Fruit fly (Drosophila melanogaster) whole organism, embryonic: ENCODE data around the gene Snx21.

ENCODE experiments used
- CG11398 ChIP-seq: fragments of 200-800 bp; sonication (Bioruptor generic); optimal IDR thresholded peaks from 2 replicates; lab custom pipeline; 2016; ENCODE audit warnings: missing biosample characterization, missing genetic modification characterization
- CG30431 ChIP-seq: fragments of 200-800 bp; sonication (Bioruptor generic); optimal IDR thresholded peaks from 2 replicates; lab custom pipeline; 2017; ENCODE audit warnings: missing biosample characterization, missing genetic modification characterization
- CG4328 ChIP-seq: fragments of 200-800 bp; sonication (Bioruptor generic); optimal IDR thresholded peaks from 3 replicates; lab custom pipeline; 2017; ENCODE audit warnings: missing biosample characterization, missing genetic modification reagents, missing genetic modification characterization
- CG8388 ChIP-seq: fragments of 200-800 bp; sonication (Bioruptor generic); optimal IDR thresholded peaks from 2 replicates; lab custom pipeline; 2019; ENCODE audit warnings: missing biosample characterization, mild to moderate bottlenecking, missing genetic modification characterization, moderate library complexity
- CHES-1-like ChIP-seq: fragments of 200-800 bp; sonication (Bioruptor generic); optimal IDR thresholded peaks from 2 replicates; lab custom pipeline; 2016; ENCODE audit warnings: missing biosample characterization, missing genetic modification characterization
- YL-1 ChIP-seq: fragments of 200-800 bp; sonication (Bioruptor generic); optimal IDR thresholded peaks from 3 replicates; lab custom pipeline; 2017; ENCODE audit warnings: missing biosample characterization, mild to moderate bottlenecking, missing genetic modification characterization
- al ChIP-seq: fragments of 200-800 bp; sonication (Bioruptor generic); IDR thresholded peaks from 2 replicates; pipeline ENCODE4 v1.3.6; 2022; ENCODE audit warnings: missing biosample characterization, missing genetic modification characterization
- bigmax ChIP-seq: fragments of 200-800 bp; sonication (Bioruptor generic); optimal IDR thresholded peaks from 2 replicates; lab custom pipeline; 2018; ENCODE audit warnings: missing biosample characterization, mild to moderate bottlenecking, missing genetic modification characterization
- mld ChIP-seq: fragments of 200-800 bp; sonication (Bioruptor generic); IDR thresholded peaks from 3 replicates; pipeline ENCODE4 v1.3.6; 2022; ENCODE audit warnings: missing biosample characterization, missing genetic modification characterization; ENCODE audit not compliant: partially characterized antibody
- slbo ChIP-seq: fragments of 200-800 bp; sonication (Bioruptor generic); IDR thresholded peaks from 2 replicates; pipeline ENCODE4 v1.3.6; 2022; ENCODE audit warnings: missing biosample characterization, missing genetic modification characterization

DNA sequence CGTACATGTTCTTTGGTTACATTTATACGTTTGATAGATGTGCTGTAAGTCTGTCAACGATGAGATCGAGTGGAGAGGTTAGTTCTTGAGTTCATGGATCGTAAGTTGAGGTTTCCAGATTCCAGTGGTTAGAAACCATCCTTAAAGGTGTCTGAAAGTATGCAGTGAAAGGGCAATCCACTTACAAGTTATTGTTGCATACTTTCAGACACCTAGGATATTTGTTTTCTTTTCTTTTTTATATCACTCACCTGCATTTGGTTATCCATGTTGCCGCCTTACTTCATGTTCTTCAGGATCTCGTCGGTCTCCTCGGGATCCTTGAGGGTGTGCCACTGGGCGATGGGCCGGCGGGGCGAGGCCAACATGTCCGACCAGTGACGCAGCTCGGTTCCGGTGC lies 17.3 kb upstream of the Snx21 start:
- TF ChIP-seq CG30431 (GFP tag; lab: Kevin White, UChicago): no peak
- no peak for TF ChIP-seq al
- TF ChIP-seq slbo (GFP tag; lab: Robert Waterston, UW): no peak
- TF ChIP-seq CG11398 (GFP tag; lab: Kevin White, UChicago): no peak
- no peak for TF ChIP-seq mld
- TF ChIP-seq CHES-1-like (GFP tag; lab: Kevin White, UChicago): no peak
- TF ChIP-seq CG8388 (GFP tag; lab: Kevin White, UChicago): no peak
- TF ChIP-seq YL-1 (GFP tag; lab: Kevin White, UChicago): no peak
- TF ChIP-seq CG4328 (GFP tag; lab: Kevin White, UChicago): no peak
- no peak for TF ChIP-seq bigmax
